Fruit fly (Drosophila melanogaster) whole organism, embryonic: ENCODE results near the gene gl.
A peak's percentile ranks its signal among the peaks of the same experiment; 100 is the strongest.

Experiments used
- Asciz ChIP-seq: fragments of 200-800 bp; sonication (Bioruptor generic); optimal IDR thresholded peaks from 2 replicates; lab custom pipeline; 2017; ENCODE audit warnings: missing biosample characterization, mild to moderate bottlenecking, missing genetic modification characterization, missing genetic modification reagents
- Awh ChIP-seq: fragments of 200-800 bp; sonication (Bioruptor generic); IDR thresholded peaks from 2 replicates; pipeline ENCODE4, ENCODE4 v1.3.6; 2022; ENCODE audit warnings: missing biosample characterization, missing genetic modification characterization
- BEAF-32 ChIP-seq: fragments of 200-800 bp; sonication (Bioruptor generic); optimal IDR thresholded peaks from 3 replicates; lab custom pipeline; 2017; ENCODE audit warnings: missing biosample characterization, missing genetic modification characterization, mild to moderate bottlenecking, moderate library complexity, missing genetic modification reagents
- Bteb2 ChIP-seq: fragments of 200-800 bp; sonication (Bioruptor generic); optimal IDR thresholded peaks from 2 replicates; lab custom pipeline; 2016; ENCODE audit warnings: missing biosample characterization, missing genetic modification characterization
- CG11398 ChIP-seq: fragments of 200-800 bp; sonication (Bioruptor generic); optimal IDR thresholded peaks from 2 replicates; lab custom pipeline; 2016; ENCODE audit warnings: missing biosample characterization, missing genetic modification characterization
- CG12659 ChIP-seq: fragments of 200-800 bp; sonication (Bioruptor generic); optimal IDR thresholded peaks from 3 replicates; lab custom pipeline; 2017; ENCODE audit warnings: mild to moderate bottlenecking, missing biosample characterization, missing genetic modification reagents, missing genetic modification characterization
- CG14014 ChIP-seq: fragments of 200-800 bp; sonication (Bioruptor generic); IDR thresholded peaks from 2 replicates; pipeline ENCODE4 v1.3.6; 2022; ENCODE audit warnings: missing biosample characterization, missing genetic modification characterization
- CG14710 ChIP-seq: fragments of 200-800 bp; sonication (Bioruptor generic); optimal IDR thresholded peaks from 3 replicates; lab custom pipeline; 2019; ENCODE audit warnings: missing biosample characterization, mild to moderate bottlenecking, missing genetic modification characterization, moderate library complexity
- CG15269 ChIP-seq: fragments of 200-800 bp; sonication (Bioruptor generic); optimal IDR thresholded peaks from 2 replicates; lab custom pipeline; 2018; ENCODE audit warnings: missing biosample characterization, mild to moderate bottlenecking, missing genetic modification characterization, moderate library complexity
- CG1602 ChIP-seq: fragments of 200-800 bp; sonication (Bioruptor generic); optimal IDR thresholded peaks from 3 replicates; lab custom pipeline; 2016; ENCODE audit warnings: missing biosample characterization, missing genetic modification characterization
- CG1603 ChIP-seq: fragments of 200-800 bp; sonication (Bioruptor generic); optimal IDR thresholded peaks from 2 replicates; lab custom pipeline; 2019; ENCODE audit warnings: missing biosample characterization, mild to moderate bottlenecking, missing genetic modification characterization, moderate library complexity
- CG16863 ChIP-seq: fragments of 200-800 bp; sonication (Bioruptor generic); optimal IDR thresholded peaks from 3 replicates; lab custom pipeline; 2016; ENCODE audit warnings: missing biosample characterization, missing genetic modification characterization
- CG17186 ChIP-seq: fragments of 200-800 bp; sonication (Bioruptor generic); optimal IDR thresholded peaks from 3 replicates; lab custom pipeline; 2017; ENCODE audit warnings: missing biosample characterization, missing genetic modification reagents, missing genetic modification characterization
- CG17359 ChIP-seq: fragments of 200-800 bp; sonication (Bioruptor generic); optimal IDR thresholded peaks from 3 replicates; lab custom pipeline; 2018; ENCODE audit warnings: missing biosample characterization, mild to moderate bottlenecking, missing genetic modification characterization, moderate library complexity
- CG17568 ChIP-seq: fragments of 200-800 bp; sonication (Bioruptor generic); optimal IDR thresholded peaks from 2 replicates; lab custom pipeline; 2018; ENCODE audit warnings: missing biosample characterization, mild to moderate bottlenecking, missing genetic modification characterization, moderate library complexity
- CG2129 ChIP-seq: fragments of 200-800 bp; sonication (Bioruptor generic); IDR thresholded peaks from 2 replicates; pipeline ENCODE4 v1.3.6; 2022; ENCODE audit warnings: missing biosample characterization, missing genetic modification characterization; ENCODE audit not compliant: partially characterized antibody
- CG3163 ChIP-seq: fragments of 200-800 bp; sonication (Bioruptor generic); optimal IDR thresholded peaks from 3 replicates; lab custom pipeline; 2016; ENCODE audit warnings: missing biosample characterization, missing genetic modification characterization
- CG4360 ChIP-seq: fragments of 200-800 bp; sonication (Bioruptor generic); IDR thresholded peaks from 2 replicates; pipeline ENCODE4 v1.3.6; 2022; ENCODE audit warnings: missing biosample characterization, missing genetic modification characterization
- CG4424 ChIP-seq: fragments of 200-800 bp; sonication (Bioruptor generic); optimal IDR thresholded peaks from 3 replicates; lab custom pipeline; 2016; ENCODE audit warnings: missing biosample characterization, missing genetic modification characterization
- CG5180 ChIP-seq: fragments of 200-800 bp; sonication (Bioruptor generic); optimal IDR thresholded peaks from 3 replicates; lab custom pipeline; 2017; ENCODE audit warnings: missing biosample characterization, missing genetic modification characterization, mild to moderate bottlenecking, moderate library complexity, missing genetic modification reagents
- CG6854 ChIP-seq: fragments of 200-800 bp; sonication (Bioruptor generic); optimal IDR thresholded peaks from 3 replicates; lab custom pipeline; 2017; ENCODE audit warnings: missing biosample characterization, mild to moderate bottlenecking, missing genetic modification characterization
- CG7556 ChIP-seq: fragments of 200-800 bp; sonication (Bioruptor generic); optimal IDR thresholded peaks from 2 replicates; lab custom pipeline; 2017; ENCODE audit warnings: missing biosample characterization, mild to moderate bottlenecking, missing genetic modification characterization
- CG8765 ChIP-seq: fragments of 200-800 bp; sonication (Bioruptor generic); IDR thresholded peaks from 2 replicates; pipeline ENCODE4 v1.3.6; 2022; ENCODE audit warnings: missing biosample characterization, missing genetic modification characterization
- CG8924 ChIP-seq: fragments of 200-800 bp; optimal IDR thresholded peaks from 3 replicates; lab custom pipeline; 2019; ENCODE audit warnings: missing biosample characterization, mild to moderate bottlenecking, missing genetic modification characterization, moderate library complexity
- CG9437 ChIP-seq: fragments of 200-800 bp; sonication (Bioruptor generic); optimal IDR thresholded peaks from 2 replicates; lab custom pipeline; 2018; ENCODE audit warnings: missing biosample characterization, mild to moderate bottlenecking, missing genetic modification characterization
- CkIIα-i1 ChIP-seq: fragments of 200-800 bp; sonication (Bioruptor generic); IDR thresholded peaks from 2 replicates; pipeline ENCODE4 v1.3.6; 2022; ENCODE audit warnings: missing biosample characterization, missing genetic modification characterization
- Dad ChIP-seq: fragments of 200-800 bp; sonication (Bioruptor generic); optimal IDR thresholded peaks from 3 replicates; lab custom pipeline; 2016; ENCODE audit warnings: missing biosample characterization, missing genetic modification characterization
- Ets65A ChIP-seq: fragments of 200-800 bp; sonication (Bioruptor generic); peaks from one replicate; lab custom pipeline; 2016; ENCODE audit warnings: missing biosample characterization, missing genetic modification characterization
- Ets97D ChIP-seq: fragments of 200-800 bp; sonication (Bioruptor generic); optimal IDR thresholded peaks from 3 replicates; lab custom pipeline; 2016; ENCODE audit warnings: missing biosample characterization, missing genetic modification characterization
- Fer3 ChIP-seq: fragments of 200-800 bp; sonication (Bioruptor generic); optimal IDR thresholded peaks from 2 replicates; lab custom pipeline; 2018; ENCODE audit warnings: missing biosample characterization, mild to moderate bottlenecking, missing genetic modification characterization, moderate library complexity
- HLHmδ ChIP-seq: fragments of 200-800 bp; sonication (Bioruptor generic); optimal IDR thresholded peaks from 2 replicates; lab custom pipeline; 2018; ENCODE audit warnings: missing biosample characterization, mild to moderate bottlenecking, missing genetic modification characterization, moderate library complexity
- Hr3 ChIP-seq: fragments of 200-800 bp; sonication (Bioruptor generic); optimal IDR thresholded peaks from 3 replicates; lab custom pipeline; 2016; ENCODE audit warnings: missing biosample characterization, missing genetic modification characterization
- Lpt ChIP-seq: fragments of >200 bp; optimal IDR thresholded peaks from 2 replicates; lab custom pipeline; 2018; ENCODE audit warnings: missing biosample characterization, missing genetic modification characterization
- MESR4 ChIP-seq: fragments of 200-800 bp; sonication (Bioruptor generic); optimal IDR thresholded peaks from 2 replicates; lab custom pipeline; 2018; ENCODE audit warnings: missing biosample characterization, mild to moderate bottlenecking, missing genetic modification characterization, moderate library complexity
- Meics ChIP-seq: fragments of 200-800 bp; sonication (Bioruptor generic); optimal IDR thresholded peaks from 2 replicates; lab custom pipeline; 2017; ENCODE audit warnings: missing biosample characterization, mild to moderate bottlenecking, missing genetic modification characterization
- Oli ChIP-seq: fragments of 200-800 bp; sonication (Bioruptor generic); optimal IDR thresholded peaks from 2 replicates; lab custom pipeline; 2018; ENCODE audit warnings: missing biosample characterization, mild to moderate bottlenecking, missing genetic modification characterization, moderate library complexity
- Taf1 ChIP-seq: fragments of 200-800 bp; sonication (Bioruptor generic); IDR thresholded peaks from 2 replicates; pipeline ENCODE4 v1.3.6; 2022; ENCODE audit warnings: missing biosample characterization, missing genetic modification characterization
- ac ChIP-seq: fragments of 200-800 bp; sonication (Bioruptor generic); optimal IDR thresholded peaks from 3 replicates; lab custom pipeline; 2017; ENCODE audit warnings: missing biosample characterization, mild to moderate bottlenecking, missing genetic modification characterization
- caup ChIP-seq: fragments of 200-800 bp; sonication (Bioruptor generic); optimal IDR thresholded peaks from 3 replicates; lab custom pipeline; 2017; ENCODE audit warnings: missing biosample characterization, mild to moderate bottlenecking, missing genetic modification characterization, moderate library complexity; ENCODE audit not compliant: severe bottlenecking
- crol ChIP-seq: fragments of 200-800 bp; sonication (Bioruptor generic); IDR thresholded peaks from 2 replicates; pipeline ENCODE4 v1.3.6; 2022; ENCODE audit warnings: missing biosample characterization, missing genetic modification characterization
- dan ChIP-seq: fragments of 200-800 bp; sonication (Bioruptor generic); IDR thresholded peaks from 2 replicates; pipeline ENCODE4 v1.3.6; 2022; ENCODE audit warnings: missing biosample characterization, missing genetic modification characterization
- h ChIP-seq: fragments of >200 bp; optimal IDR thresholded peaks from 2 replicates; lab custom pipeline; 2017
- her ChIP-seq: fragments of 200-800 bp; sonication (Bioruptor generic); optimal IDR thresholded peaks from 2 replicates; lab custom pipeline; 2016; ENCODE audit warnings: missing biosample characterization, missing genetic modification characterization
- jigr1 ChIP-seq: fragments of 200-800 bp; sonication (Bioruptor generic); IDR thresholded peaks from 3 replicates; pipeline ENCODE4 v1.3.6; 2022; ENCODE audit warnings: missing biosample characterization, missing genetic modification characterization
- nmo ChIP-seq: fragments of 200-800 bp; sonication (Bioruptor generic); optimal IDR thresholded peaks from 2 replicates; lab custom pipeline; 2018; ENCODE audit warnings: missing biosample characterization, mild to moderate bottlenecking, missing genetic modification characterization, moderate library complexity
- slbo ChIP-seq: fragments of 200-800 bp; sonication (Bioruptor generic); IDR thresholded peaks from 2 replicates; pipeline ENCODE4 v1.3.6; 2022; ENCODE audit warnings: missing biosample characterization, missing genetic modification characterization
- tap ChIP-seq: fragments of 200-800 bp; optimal IDR thresholded peaks from 3 replicates; lab custom pipeline; 2019; ENCODE audit warnings: missing biosample characterization, mild to moderate bottlenecking, missing genetic modification characterization, moderate library complexity
- toy ChIP-seq: fragments of 200-800 bp; sonication (Bioruptor generic); IDR thresholded peaks from 2 replicates; pipeline ENCODE4 v1.3.6; 2022; ENCODE audit warnings: missing biosample characterization, missing genetic modification characterization
- trem ChIP-seq: fragments of 200-800 bp; optimal IDR thresholded peaks from 3 replicates; lab custom pipeline; 2019; ENCODE audit warnings: missing biosample characterization, mild to moderate bottlenecking, missing genetic modification characterization, moderate library complexity

Gene gl

DNA sequence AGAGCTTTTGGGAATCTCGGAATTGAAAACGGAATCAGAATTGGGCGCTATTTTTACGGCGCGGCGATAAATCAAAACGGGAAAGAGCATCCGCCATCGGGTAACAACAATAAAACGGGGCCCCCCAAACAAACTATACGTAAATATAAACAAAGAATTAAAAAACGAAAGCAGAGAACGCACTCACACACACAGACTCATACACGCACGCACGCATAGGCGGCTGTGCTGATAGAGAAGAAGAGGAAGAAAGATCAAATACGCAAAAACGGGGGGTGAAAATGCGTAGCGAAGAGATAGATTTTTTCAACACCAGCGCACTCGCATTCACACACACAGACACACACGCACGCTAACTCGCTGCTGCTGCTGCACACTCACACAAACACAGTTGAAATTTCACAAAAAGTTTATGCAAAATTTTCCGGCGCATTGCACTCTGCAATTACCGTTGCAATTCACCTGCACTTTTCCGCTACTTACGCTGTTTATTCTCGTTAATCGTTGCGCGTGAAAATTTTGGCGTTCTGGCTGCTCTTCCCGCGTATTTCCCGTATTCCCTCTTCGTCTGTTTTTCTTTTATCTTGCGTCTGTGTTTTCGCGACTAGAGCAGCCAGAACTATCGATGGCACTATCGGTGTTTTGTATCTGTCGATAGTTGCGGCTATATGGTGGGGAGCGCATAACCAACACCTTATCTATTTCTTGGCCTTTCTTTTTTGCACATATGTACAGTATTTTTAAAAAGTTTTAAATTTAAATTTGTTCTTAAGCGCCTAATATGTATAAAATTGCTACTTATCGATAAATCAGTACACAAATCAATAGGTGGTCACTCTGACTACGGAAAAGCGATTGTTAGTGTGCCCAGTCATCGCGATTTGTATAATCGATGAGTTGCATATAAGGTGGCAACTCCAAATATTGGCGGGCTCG, 40.0 kb upstream of the gl start, which contains the start of gene CG31122 (continued):
- TF ChIP-seq ac (GFP tag; lab: Kevin White, UChicago) (no peak), CG17359 (tag; lab: Kevin White, UChicago) (no peak), CG3163 (GFP tag; lab: Kevin White, UChicago) (no peak), Ets97D (GFP tag; lab: Kevin White, UChicago) (peak; percentile 92), CG8765 (GFP tag; lab: Robert Waterston, UW) (0 out of 2 replicates have a peak, but pooled peaks have one; percentile 19), Meics (GFP tag; lab: Kevin White, UChicago) (peak; percentile 8), CG14014 (no peak), HLHmδ (GFP tag; lab: Kevin White, UChicago) (no peak), jigr1 (GFP tag; lab: Robert Waterston, UW) (no peak), dan (no peak), CkIIα-i1 (GFP tag; lab: Robert Waterston, UW) (no peak), CG4360 (GFP tag; lab: Robert Waterston, UW) (no peak), CG1602 (GFP tag; lab: Kevin White, UChicago) (peak; percentile 9), CG14710 (tag; lab: Kevin White, UChicago) (peak; percentile 84), Taf1 (no peak), nmo (GFP tag; lab: Kevin White, UChicago) (peak; percentile 73), CG11398 (GFP tag; lab: Kevin White, UChicago) (peak; percentile 28), Lpt (GFP tag; lab: Kevin White, UChicago) (peak; percentile 39), Hr3 (GFP tag; lab: Kevin White, UChicago) (peak; percentile 43), her (GFP tag; lab: Kevin White, UChicago) (peak; percentile 11), CG4424 (GFP tag; lab: Kevin White, UChicago) (peak; percentile 41), CG8924 (tag; lab: Kevin White, UChicago) (peak; percentile 38), CG12659 (GFP tag; lab: Kevin White, UChicago) (peak; percentile 56), CG17568 (no peak), CG15269 (no peak), Asciz (GFP tag; lab: Kevin White, UChicago) (no peak), BEAF-32 (GFP tag; lab: Kevin White, UChicago) (peak; percentile 97), CG7556 (GFP tag; lab: Kevin White, UChicago) (no peak), Ets65A (GFP tag; lab: Kevin White, UChicago) (peak; percentile 86), Awh (GFP tag; lab: Robert Waterston, UW) (no peak), CG2129 (peak; percentile 98), CG1603 (tag; lab: Kevin White, UChicago) (no peak), trem (tag; lab: Kevin White, UChicago) (peak; percentile 86), Fer3 (tag; lab: Kevin White, UChicago) (no peak), Dad (GFP tag; lab: Kevin White, UChicago) (peak; percentile 72), tap (no peak), h (lab: Kevin White, UChicago) (no peak), CG16863 (GFP tag; lab: Kevin White, UChicago) (peak; percentile 63), slbo (GFP tag; lab: Robert Waterston, UW) (peak; percentile 75; the same call in 1 of the 2 replicates), caup (peak; percentile 24), toy (no peak), Bteb2 (GFP tag; lab: Kevin White, UChicago) (peak; percentile 50), CG5180 (GFP tag; lab: Kevin White, UChicago) (no peak), crol (peak; percentile 55), CG9437 (GFP tag; lab: Kevin White, UChicago) (no peak), CG6854 (no peak), Oli (tag; lab: Kevin White, UChicago) (no peak), CG17186 (GFP tag; lab: Kevin White, UChicago) (peak; percentile 79), MESR4 (peak; percentile 59)
